Worm (Caenorhabditis elegans): ENCODE data around the gene K09C4.1.

Gene K09C4.1

DNA sequence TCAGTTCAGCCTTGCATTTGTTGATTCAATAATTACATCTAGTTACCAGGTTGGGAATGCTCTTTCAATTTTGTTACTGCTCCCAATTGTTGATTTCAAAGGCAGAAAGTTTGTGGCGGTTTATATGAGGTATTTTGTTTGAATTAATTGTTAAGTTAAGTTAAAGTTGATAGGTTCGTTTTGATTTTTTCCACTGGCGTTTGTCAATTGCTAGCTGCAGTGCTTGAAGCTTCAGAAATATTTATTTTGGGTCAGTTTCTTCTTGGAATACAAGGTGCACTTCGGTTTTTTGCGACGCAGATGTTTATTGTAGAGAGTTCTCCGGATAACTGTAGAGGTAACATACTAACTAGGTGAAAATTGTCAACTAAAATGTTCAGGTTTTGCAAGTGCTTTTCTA is 3.1 kb downstream of the K09C4.1 start, which contains the start of gene F11D5.5:
Gene F11D5.5 (plus strand): TSS at position 301 of the 400 bp plus-strand sequence.
- TF ChIP-seq unc-130 (tag; optimal IDR thresholded peaks at IDR 0.05) (no peak), efl-3 (GFP tag; optimal IDR thresholded peaks at IDR 0.05) (no peak), grh-1 (GFP tag; IDR thresholded peaks at IDR 0.05) (no peak), tbx-2 (tag; optimal IDR thresholded peaks at IDR 0.05) (no peak), nhr-28 (tag; optimal IDR thresholded peaks at IDR 0.05) (no peak), zip-4 (GFP tag; optimal IDR thresholded peaks at IDR 0.05) (no peak), blmp-1 (tag; optimal IDR thresholded peaks at IDR 0.05) (no peak), mab-9 (GFP tag; IDR thresholded peaks at IDR 0.05) (no peak), nhr-84 (tag; optimal IDR thresholded peaks at IDR 0.05) (no peak)

DNA sequence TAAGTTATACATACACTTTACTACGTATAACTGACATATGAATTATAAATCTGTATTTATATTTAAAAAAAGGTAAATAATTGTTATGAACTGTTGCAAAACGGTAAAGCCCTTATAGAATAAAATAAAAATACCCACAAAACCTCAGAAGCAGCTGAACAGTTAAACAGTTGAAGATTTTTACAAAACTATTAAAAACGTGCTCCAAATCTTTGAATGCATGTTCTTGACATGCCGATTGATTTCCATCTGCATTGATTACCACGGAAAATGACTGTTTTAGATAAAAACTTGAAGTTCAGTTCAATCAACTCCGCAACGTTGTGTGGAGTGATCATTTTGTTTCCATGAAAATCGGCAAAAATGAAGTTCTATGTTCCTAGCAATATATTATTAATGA is 5.4 kb downstream of the K09C4.1 start, which contains the start of gene F11D5.7:
Gene F11D5.7 (plus strand): TSS at position 301 of the 400 bp plus-strand sequence.
- TF ChIP-seq irx-1 (tag; optimal IDR thresholded peaks at IDR 0.05) (no peak), nhr-19 (GFP tag; conservative IDR thresholded peaks at IDR 0.05) (no peak), jun-1 (tag; optimal IDR thresholded peaks at IDR 0.05) (no peak), nhr-90 (tag; optimal IDR thresholded peaks at IDR 0.05; ENCODE audit: poor library complexity) (no peak), unc-62 (GFP tag; optimal IDR thresholded peaks at IDR 0.05) (no peak), ets-5 (GFP tag; IDR thresholded peaks at IDR 0.05) (no peak), ceh-88 (GFP tag; IDR thresholded peaks at IDR 0.05) (no peak), lin-35 (GFP tag; optimal IDR thresholded peaks at IDR 0.05) (no peak), nhr-85 (tag) (no peak), swsn-7 (tag; optimal IDR thresholded peaks at IDR 0.05) (no peak), nhr-12 (tag; optimal IDR thresholded peaks at IDR 0.05) (no peak), blmp-1 (tag; optimal IDR thresholded peaks at IDR 0.05) (no peak), vab-15 (tag; optimal IDR thresholded peaks at IDR 0.05) (no peak), grh-1 (GFP tag; IDR thresholded peaks at IDR 0.05) (no peak), ama-1 (optimal IDR thresholded peaks at IDR 0.05) (no peak)

DNA sequence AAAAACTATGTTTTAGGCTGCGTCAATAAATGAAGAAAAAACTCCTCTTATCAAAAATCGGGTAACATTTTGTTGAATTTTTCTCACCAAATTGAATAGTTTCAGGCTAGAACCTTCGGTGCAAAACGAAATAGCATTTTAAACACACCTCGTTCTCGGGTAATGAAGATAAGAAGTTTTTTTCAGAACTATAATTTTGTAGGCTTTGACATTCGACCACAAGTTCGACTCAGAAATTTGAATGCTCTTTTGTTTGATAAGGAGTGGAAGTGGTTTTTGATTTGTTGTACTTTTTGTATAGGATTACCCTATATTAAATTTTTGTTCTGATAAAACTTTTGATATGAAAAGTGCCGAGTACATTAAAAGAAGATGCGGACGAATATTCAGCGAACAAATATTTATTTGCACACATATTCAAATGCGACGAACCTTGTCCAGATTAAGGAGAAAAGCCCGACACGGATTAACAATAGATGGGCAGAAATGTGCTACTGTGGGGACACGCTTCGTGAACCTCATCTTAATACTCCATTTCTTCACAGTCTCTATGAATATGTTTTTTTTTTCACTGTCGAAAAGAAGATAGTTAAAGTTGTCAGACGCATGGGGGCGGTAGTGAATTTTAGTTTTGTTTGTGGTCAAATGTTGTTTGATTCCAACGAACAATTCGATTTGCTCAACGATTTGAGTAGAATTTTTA is 8.1 kb downstream of the K09C4.1 start:
- TF ChIP-seq elt-3 (tag; optimal IDR thresholded peaks at IDR 0.05): no peak
- no peak for TF ChIP-seq aly-2 (tag; optimal IDR thresholded peaks at IDR 0.05)
- TF ChIP-seq swsn-7 (tag; optimal IDR thresholded peaks at IDR 0.05): no peak
- no peak for TF ChIP-seq ztf-4 (tag; optimal IDR thresholded peaks at IDR 0.05)
- TF ChIP-seq nhr-77 (tag; optimal IDR thresholded peaks at IDR 0.05): no peak
- peak; percentile 1 for TF ChIP-seq nhr-85 (tag)
- TF ChIP-seq C34B4.2 (tag; optimal IDR thresholded peaks at IDR 0.05): no peak
- no peak for TF ChIP-seq nhr-237 (tag; optimal IDR thresholded peaks at IDR 0.05)
- TF ChIP-seq elt-2 (tag; optimal IDR thresholded peaks at IDR 0.05): peak; percentile 18
- no peak for TF ChIP-seq snu-23 (GFP tag; optimal IDR thresholded peaks at IDR 0.05)

DNA sequence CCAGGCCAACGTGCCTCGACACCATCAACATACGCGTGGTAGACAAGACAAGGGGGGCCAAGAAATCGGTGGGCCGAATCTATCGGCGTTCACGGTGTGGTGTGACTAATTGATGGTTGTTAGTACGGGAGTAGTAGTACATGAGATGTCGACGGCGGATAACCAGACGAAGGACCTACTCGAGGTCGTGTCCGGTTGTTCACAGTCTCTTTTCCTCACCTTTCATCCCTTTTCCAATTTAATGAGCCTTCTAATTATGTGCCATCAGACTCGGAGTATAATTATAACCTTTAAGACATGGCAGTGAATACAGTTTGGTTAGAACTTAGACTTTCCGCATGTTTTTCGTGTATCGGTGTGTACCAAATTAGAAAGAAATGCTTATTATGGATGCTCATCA is 12.0 kb downstream of the K09C4.1 start:
- TF ChIP-seq mdl-1 (tag; optimal IDR thresholded peaks at IDR 0.05) (no peak), rnt-1 (tag; optimal IDR thresholded peaks at IDR 0.05) (no peak), ama-1 (optimal IDR thresholded peaks at IDR 0.05) (no peak), ets-5 (GFP tag; IDR thresholded peaks at IDR 0.05) (no peak), tbx-2 (tag; optimal IDR thresholded peaks at IDR 0.05) (no peak), pag-3 (tag; optimal IDR thresholded peaks at IDR 0.05; ENCODE audit: borderline replicate concordance, insufficient read depth) (no peak), irx-1 (tag; optimal IDR thresholded peaks at IDR 0.05) (no peak), lin-15B (tag; optimal IDR thresholded peaks at IDR 0.05) (no peak), unc-30 (tag; optimal IDR thresholded peaks at IDR 0.05) (no peak), nhr-71 (tag; optimal IDR thresholded peaks at IDR 0.05) (no peak), C04F5.9 (tag; optimal IDR thresholded peaks at IDR 0.05) (no peak), hpl-2 (GFP tag; optimal IDR thresholded peaks at IDR 0.05) (no peak), ceh-90 (tag; optimal IDR thresholded peaks at IDR 0.05) (no peak), ceh-8 (GFP tag; optimal IDR thresholded peaks at IDR 0.05) (no peak), vab-15 (tag; optimal IDR thresholded peaks at IDR 0.05) (no peak), nhr-85 (tag) (no peak), C16A3.4 (tag; optimal IDR thresholded peaks at IDR 0.05) (no peak)
